Fruit fly (Drosophila melanogaster): ENCODE measurements around the gene Eip75B.

Eip75B gene

DNA sequence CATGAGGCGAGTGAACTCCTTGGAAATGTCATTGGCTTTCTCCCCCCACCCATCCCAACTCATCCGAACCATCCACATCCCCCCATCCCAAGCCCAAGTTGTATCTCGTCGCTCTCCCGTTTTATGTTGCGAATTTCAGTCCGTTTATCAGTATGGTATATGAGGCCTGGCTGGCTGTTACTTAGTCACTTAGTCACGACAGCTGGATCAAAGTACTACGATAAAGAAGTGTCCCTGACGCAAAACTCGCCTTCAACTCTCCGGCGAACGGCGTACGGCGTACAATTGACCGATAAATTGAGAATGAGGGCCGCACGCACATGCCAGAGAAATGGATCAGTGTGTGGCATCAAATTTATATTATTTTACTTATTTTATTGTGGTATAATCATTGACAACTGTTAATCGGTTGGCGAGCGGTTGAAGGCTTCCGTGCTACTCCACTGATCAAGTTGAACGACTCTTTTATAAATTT is 62.9 kb downstream of the Eip75B start:
- TF ChIP-seq CG17801 (GFP tag; optimal IDR thresholded peaks at IDR 0.05; ENCODE audit: partially characterized antibody), result no peak

DNA sequence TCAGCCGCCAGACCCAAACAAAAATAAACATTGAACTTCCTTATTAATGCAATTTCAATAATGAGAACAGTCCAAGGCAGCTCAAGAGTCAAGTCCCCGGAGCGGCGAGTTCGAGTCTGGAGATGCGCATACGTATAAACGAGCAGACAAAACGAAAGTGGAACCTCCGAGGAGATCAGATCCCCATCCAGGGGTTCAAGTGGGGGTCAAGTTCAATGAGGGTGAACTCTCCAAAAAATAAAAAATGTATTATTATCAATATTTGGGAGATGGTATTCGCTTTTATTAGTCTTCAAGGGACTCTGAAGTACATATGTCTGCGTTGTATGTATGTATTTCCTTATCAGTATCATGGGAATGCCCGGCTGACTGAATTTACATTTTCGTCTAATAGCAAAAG is 63.6 kb downstream of the Eip75B start:
- no peak for TF ChIP-seq CG17801 (GFP tag; optimal IDR thresholded peaks at IDR 0.05; ENCODE audit: partially characterized antibody)

DNA sequence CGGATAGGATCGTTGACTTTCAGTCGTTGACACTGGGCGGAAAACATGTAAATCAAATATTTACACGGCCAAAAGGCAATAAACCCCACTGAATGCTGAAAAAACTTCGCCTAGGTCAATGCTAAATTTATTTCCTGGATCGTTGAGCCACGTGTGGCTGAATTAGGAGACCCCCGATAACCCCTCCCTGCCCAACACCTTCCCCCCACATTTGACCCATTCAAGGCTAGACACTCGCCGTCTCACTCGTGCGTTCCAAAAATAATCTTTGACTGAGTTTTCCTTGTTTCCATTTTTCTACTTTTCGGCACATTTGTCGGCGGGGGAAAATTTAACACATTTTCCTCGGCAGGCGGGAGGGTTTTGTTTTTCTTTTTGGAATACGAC is 64.4 kb downstream of the Eip75B start:
- TF ChIP-seq CG17801 (GFP tag; optimal IDR thresholded peaks at IDR 0.05; ENCODE audit: partially characterized antibody), result no peak

DNA sequence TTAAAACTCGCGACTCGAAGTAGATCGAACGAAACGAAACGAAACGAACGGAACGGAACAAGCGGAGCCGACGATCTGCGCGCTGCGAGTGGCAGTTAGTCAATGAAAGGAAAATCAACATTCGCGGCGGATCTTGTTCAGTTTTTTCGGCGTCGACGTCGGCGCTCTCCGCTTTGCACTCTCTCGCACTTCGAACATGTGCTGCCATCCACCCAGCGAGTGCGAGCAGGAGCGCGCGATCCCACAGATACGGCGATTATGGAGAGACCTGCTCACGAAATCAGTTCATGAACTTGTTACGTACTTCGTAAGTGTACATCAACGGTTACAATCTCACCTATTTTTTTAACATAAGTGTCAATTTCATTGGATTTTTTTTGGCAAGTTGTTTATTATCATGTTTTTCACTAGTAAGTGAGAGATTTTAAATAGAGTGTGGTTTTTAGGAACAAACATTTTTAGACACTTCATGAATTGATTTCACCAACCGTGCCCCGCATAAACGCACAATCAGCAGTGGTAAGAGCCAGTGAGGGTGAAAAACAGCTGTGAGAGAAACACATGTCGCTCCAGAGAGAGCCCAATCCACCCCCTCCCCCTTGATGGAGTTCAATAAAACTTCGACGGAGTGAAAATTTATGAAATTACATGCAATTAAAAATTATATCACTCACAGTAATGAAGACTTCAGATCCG is 64.9 kb downstream of the Eip75B start:
- peak; percentile 88 for TF ChIP-seq CG17801 (GFP tag; optimal IDR thresholded peaks at IDR 0.05; ENCODE audit: partially characterized antibody)

DNA sequence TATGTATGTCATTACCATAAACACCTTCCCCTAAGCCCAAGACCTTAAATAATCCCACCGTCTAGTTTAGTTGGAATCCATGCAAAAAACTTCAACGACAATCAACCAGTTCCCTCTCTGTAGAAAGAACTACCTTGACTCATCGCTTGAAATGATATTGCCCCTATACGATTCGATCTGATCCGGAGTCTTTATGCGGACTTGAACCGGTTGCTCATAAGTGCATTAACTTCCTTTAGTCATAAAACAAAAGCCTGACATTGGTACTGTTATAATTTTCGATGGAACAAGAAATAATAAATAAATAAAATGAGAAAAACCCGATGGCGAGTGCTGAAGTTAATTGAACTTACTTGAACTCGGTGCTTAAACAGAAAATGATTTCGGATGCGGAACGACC is 67.0 kb downstream of the Eip75B start:
- no peak for TF ChIP-seq CG17801 (GFP tag; optimal IDR thresholded peaks at IDR 0.05; ENCODE audit: partially characterized antibody)

DNA sequence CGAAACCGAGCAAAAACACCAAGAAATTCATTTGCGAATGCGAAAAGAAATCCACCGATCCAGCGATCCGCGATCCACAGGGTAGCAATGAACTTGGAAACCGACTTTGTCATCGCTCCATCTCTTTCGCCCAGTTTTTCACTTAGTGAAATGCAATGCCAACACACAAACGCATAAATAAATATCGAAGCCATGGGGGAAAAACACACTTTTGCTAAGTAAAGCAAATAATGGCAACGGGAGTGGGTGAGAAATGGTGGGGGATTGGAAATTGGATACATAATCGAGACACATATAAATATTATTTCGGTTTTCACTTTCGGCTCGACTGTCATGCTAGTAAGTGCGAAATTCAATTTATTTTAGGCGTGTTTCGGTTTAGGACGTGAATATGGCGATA is 67.5 kb downstream of the Eip75B start:
- TF ChIP-seq CG17801 (GFP tag; optimal IDR thresholded peaks at IDR 0.05; ENCODE audit: partially characterized antibody), result no peak

DNA sequence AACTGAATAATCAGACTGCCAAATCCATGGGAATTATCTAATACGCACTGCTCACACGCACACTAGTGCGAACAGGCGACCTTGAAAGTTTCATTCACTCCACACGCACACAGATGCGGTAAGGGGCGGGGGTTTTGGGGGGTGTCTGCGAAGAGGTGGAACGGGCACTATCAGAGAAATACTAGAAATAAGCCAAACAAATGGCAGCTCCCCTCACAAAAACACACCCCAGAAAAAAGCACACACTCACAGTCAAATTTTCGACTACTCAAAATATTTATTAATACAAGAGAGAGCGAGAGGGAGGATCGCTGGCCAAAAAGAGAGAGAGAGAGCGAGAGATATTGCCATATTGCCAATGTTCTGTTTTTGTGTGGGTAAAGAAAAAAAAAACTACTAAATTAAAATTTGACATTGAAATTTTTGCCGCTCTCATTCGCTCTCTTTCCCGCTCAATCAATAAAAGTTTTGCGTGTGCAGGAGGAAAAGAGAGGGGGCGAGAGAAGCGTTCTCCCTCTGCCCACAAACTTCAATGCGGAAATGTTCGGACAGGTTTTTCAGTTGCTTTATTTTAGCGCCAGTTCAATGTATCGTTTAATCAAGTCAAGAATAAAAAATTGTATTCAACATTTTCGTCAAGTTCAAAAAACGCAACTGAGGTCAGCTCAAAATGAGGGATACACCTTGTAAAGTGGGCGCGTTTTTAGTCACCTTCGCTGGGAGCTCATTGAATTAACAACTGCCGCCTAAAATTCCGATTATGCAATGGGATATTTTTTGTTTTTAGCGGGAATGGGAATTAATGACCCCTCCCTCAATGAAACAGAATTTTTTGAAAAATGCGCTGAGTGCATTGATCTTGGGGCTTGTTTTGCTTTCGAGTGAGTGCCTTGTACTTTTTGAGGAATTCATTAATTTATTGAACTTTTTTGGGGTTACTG is 69.0 kb downstream of the Eip75B start:
- no peak for TF ChIP-seq CG17801 (GFP tag; optimal IDR thresholded peaks at IDR 0.05; ENCODE audit: partially characterized antibody)

DNA sequence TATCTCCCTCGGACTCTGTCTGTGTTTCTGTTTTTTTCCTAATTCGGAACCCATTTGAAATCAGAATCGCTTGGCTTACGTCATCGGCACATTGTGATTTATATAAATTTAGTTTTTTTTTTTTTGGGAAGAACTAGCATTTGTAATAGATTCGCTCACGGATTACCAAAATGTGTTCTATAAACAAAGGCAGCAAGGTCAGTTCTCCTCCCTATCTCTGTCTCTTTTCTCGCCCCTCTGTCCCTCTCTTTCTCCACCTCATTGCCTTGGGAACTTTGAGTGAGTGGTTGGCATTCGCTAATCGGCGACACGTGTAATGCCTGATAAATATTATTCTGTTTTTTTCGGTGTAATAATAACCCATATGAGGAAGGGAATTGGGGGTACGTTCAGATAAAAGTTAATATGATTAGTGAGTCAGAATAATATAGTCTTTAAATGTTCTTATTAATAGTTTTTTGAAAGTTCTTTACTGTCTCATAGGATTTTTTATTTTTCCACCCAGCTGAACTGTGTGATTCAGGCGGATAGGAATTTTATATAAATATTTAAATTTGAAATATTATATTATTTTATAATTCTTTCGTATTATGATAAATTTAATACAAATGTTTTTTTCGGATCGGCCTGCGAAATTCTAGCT is 69.8 kb downstream of the Eip75B start:
- no peak for TF ChIP-seq CG17801 (GFP tag; optimal IDR thresholded peaks at IDR 0.05; ENCODE audit: partially characterized antibody)

DNA sequence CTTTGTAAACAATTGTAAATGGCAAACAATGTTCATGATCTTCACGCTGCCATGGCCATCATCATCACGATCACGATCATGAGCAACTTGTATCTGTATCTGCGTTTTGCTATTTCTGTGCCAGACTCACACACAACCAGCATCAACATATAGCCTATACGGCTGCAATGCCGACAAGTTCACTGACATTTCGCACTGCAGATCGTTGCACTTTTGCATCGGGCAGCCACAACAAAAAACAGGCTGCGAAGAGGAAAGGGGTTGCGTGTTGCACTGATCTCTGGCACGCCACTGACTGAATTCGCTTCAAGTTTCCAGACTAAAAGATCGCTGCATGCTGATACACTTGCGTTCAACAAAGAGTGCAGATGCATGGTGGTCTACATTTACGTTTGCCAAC is 70.7 kb downstream of the Eip75B start:
- no peak for TF ChIP-seq CG17801 (GFP tag; optimal IDR thresholded peaks at IDR 0.05; ENCODE audit: partially characterized antibody)

DNA sequence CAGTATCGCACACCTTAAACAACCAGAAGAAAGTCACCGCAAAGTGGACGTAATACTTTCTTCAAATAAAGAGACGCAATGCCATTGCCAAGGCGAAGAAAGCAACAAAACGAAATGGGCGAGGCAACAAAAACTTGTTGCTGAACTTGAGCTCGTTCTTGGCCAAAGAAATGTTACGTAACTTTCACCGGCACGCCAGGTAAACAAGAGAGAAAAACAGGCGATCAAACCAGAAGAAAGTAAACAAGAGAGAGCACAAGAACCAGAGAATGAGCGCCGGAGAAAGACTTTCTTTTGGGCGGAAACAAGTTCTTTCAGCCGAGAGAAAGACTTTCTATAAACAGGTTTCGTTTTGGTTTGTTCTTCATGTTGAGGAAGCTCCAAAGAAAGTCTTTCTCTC is 71.2 kb downstream of the Eip75B start:
- TF ChIP-seq CG17801 (GFP tag; optimal IDR thresholded peaks at IDR 0.05; ENCODE audit: partially characterized antibody), result no peak

DNA sequence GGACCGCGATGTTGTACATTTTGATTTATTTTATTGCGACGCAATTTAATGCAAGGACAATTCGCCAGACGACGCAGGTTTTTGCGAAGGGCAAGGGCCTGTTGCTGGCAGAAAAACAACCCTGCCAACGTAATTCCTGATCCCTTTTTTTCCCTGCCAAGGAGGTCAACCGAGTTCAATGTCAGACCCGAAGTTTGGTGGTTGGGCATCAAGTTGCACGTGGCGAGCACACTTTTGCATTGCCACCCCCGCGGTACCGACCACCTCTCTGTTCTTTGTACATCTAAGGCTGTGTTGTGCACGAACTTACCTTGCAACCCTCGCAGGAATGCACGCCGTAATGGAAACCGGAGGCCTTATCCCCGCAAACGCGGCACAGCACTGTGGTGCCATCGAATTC is 71.9 kb downstream of the Eip75B start:
- no peak for TF ChIP-seq CG17801 (GFP tag; optimal IDR thresholded peaks at IDR 0.05; ENCODE audit: partially characterized antibody)

DNA sequence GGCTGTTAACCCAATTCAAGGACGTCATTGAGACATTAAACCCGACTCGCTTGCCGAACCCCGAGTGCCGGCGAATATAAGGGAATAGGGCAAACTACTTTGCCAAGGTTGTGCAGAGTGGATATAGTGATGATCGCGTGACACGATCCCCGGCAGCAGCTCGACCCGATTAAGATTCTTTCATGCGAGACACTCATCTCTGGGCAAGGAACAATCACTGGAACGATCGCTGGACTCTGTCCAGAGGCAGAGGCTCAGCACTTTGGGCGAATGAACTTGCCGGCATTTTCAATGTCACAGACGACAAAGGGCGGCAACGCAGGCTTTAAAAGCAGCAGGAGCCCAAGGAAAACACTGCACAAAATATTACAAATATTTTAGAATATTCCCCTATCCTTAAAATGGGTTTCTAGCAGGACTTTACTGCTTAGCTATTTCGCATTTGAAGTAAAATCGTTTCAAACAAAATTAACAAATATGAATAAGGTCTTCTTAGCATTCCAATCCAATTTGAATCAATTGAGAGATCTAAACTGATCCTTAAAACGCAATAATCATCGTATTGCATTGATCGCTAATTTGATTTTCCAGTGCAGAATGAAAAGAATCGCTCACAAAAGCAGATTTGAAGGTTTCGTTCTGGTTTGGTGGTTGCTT is 72.5 kb downstream of the Eip75B start:
- no peak for TF ChIP-seq CG17801 (GFP tag; optimal IDR thresholded peaks at IDR 0.05; ENCODE audit: partially characterized antibody)

DNA sequence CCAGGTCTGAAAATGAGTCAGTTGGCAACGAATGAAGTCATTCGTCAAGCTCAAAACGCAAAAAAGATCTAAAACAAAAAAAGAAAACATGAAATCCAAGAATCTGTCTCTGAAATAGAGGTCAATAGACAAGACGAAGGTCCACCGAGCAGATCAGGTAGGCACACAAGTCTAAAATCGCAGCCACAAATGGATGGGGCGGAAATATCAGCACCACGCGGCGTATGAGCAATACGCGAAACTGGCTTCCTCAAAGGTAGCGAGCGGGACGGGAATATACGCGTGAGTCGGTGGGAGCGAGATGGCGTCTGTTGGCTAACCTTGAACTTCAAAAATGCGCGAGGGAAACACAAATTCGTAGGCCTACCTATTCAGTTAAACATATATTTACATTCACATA is 73.5 kb downstream of the Eip75B start:
- TF ChIP-seq CG17801 (GFP tag; optimal IDR thresholded peaks at IDR 0.05; ENCODE audit: partially characterized antibody), result no peak

DNA sequence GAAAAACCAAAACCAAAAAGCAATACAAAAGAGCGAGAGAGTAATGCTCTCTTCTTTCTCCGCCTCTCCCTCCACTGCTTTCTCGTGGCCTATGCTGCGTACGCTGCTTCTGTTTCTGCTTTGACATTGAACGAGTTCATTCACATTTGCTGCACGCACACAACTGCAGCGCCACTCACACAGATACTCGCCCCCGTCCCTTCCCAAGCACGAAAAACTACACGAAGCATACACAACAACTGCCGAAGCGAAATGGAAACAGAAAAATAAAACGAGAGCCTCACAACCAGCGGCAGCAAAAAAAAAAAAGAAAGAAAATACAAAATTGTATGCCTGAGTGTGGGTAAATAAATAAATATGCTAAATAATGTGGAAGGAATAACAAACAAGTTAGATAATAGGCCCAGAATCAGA is 74.5 kb downstream of the Eip75B start:
- TF ChIP-seq CG17801 (GFP tag; optimal IDR thresholded peaks at IDR 0.05; ENCODE audit: partially characterized antibody), result no peak

DNA sequence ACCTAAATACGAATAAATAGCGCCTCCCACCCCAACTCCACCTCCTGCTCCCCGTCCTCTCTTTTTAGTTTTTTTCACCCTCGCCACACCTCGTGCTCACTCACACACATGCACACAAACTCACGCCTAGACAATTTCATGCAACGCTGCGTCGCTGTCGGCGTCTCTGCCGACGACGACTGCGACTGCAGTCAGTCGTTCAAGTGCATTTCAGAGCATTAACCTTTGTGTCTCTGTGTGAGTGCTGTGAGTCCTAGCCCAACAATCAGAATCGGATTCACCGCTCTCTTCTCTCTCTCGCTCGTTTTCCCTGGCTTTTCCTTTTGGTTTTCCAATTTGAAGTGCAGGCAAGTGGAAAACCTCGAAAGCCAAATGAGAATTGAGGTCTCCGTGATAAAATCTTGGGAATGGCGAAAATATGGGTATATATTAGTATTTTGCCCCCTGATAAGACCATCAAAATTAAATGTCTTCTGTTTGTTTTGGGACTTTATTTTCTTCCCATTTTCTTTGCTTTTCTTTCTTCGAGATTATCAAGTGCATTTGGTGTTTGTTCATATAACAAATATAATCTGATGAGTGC is 75.2 kb downstream of the Eip75B start:
- no peak for TF ChIP-seq CG17801 (GFP tag; optimal IDR thresholded peaks at IDR 0.05; ENCODE audit: partially characterized antibody)

All from ovary, adult (tissue).